Worm (Caenorhabditis elegans): ENCODE results near the gene mab-10.

mab-10 gene

ce11 chrII:10525134-10525533, 2.8 kb upstream of the mab-10 start:
- TF ChIP-seq rnt-1 (tag; optimal IDR thresholded peaks at IDR 0.05) (no peak), efl-1 (optimal IDR thresholded peaks at IDR 0.05) (peak in 1 of 2 experiments; percentile 10), efl-1 (GFP tag; optimal IDR thresholded peaks at IDR 0.05 in 1 of 2) (peak in 1 of 2 experiments; percentile 88), nhr-90 (tag; optimal IDR thresholded peaks at IDR 0.05; ENCODE audit: poor library complexity) (peak; percentile 3), ets-5 (GFP tag; IDR thresholded peaks at IDR 0.05) (no peak), snu-23 (GFP tag; optimal IDR thresholded peaks at IDR 0.05) (peak; percentile 61), elt-3 (tag; optimal IDR thresholded peaks at IDR 0.05) (peak in 3 of 6 experiments; percentile 18 to 49 (median 36)), lin-14 (GFP tag; optimal IDR thresholded peaks at IDR 0.05) (peak; percentile 76), fkh-10 (GFP tag; optimal IDR thresholded peaks at IDR 0.05) (no peak), lin-35 (GFP tag; optimal IDR thresholded peaks at IDR 0.05) (peak in 1 of 2 experiments; percentile 21), nhr-20 (tag; optimal IDR thresholded peaks at IDR 0.05) (peak; percentile 51), skn-1 (tag; optimal IDR thresholded peaks at IDR 0.05) (peak; percentile 6), nhr-85 (tag) (peak; percentile 87), mep-1 (tag; optimal IDR thresholded peaks at IDR 0.05) (peak; percentile 43), blmp-1 (tag; optimal IDR thresholded peaks at IDR 0.05) (peak; percentile 60)

ce11 chrII:10529218-10529751, 1.4 kb downstream of the mab-10 start:
- TF ChIP-seq hpl-2 (GFP tag; optimal IDR thresholded peaks at IDR 0.05) (no peak), blmp-1 (tag; optimal IDR thresholded peaks at IDR 0.05) (peak; percentile 31), fkh-4 (tag; optimal IDR thresholded peaks at IDR 0.05; ENCODE audit: borderline replicate concordance) (no peak), lin-14 (GFP tag; optimal IDR thresholded peaks at IDR 0.05) (peak; percentile 12)

ce11 chrII:10530907-10531306, 3.0 kb downstream of the mab-10 start:
- TF ChIP-seq efl-1 (optimal IDR thresholded peaks at IDR 0.05) (no peak), efl-1 (GFP tag; optimal IDR thresholded peaks at IDR 0.05 in 1 of 2) (no peak), hlh-4 (tag; optimal IDR thresholded peaks at IDR 0.05) (no peak), mdl-1 (tag; optimal IDR thresholded peaks at IDR 0.05) (no peak), ztf-11 (tag; optimal IDR thresholded peaks at IDR 0.05) (no peak), nhr-76 (tag; optimal IDR thresholded peaks at IDR 0.05) (no peak), elt-2 (tag; optimal IDR thresholded peaks at IDR 0.05) (no peak), pax-3 (tag; optimal IDR thresholded peaks at IDR 0.05) (no peak), zip-4 (GFP tag; optimal IDR thresholded peaks at IDR 0.05) (no peak), lir-3 (tag; optimal IDR thresholded peaks at IDR 0.05; ENCODE audit: poor library complexity) (no peak), unc-130 (tag; optimal IDR thresholded peaks at IDR 0.05) (no peak), nhr-47 (tag; optimal IDR thresholded peaks at IDR 0.05) (no peak), hpl-2 (GFP tag; optimal IDR thresholded peaks at IDR 0.05) (no peak), lin-13 (GFP tag; optimal IDR thresholded peaks at IDR 0.05) (no peak), jun-1 (tag; optimal IDR thresholded peaks at IDR 0.05) (no peak), unc-98 (GFP tag; IDR thresholded peaks at IDR 0.05) (no peak), lsy-2 (tag; optimal IDR thresholded peaks at IDR 0.05) (no peak), C04F5.9 (tag; optimal IDR thresholded peaks at IDR 0.05) (no peak), isw-1 (GFP tag; IDR thresholded peaks at IDR 0.05) (no peak), swsn-7 (tag; optimal IDR thresholded peaks at IDR 0.05) (no peak), ceh-90 (tag; optimal IDR thresholded peaks at IDR 0.05) (no peak)

ce11 chrII:10531604-10532003, 3.7 kb downstream of the mab-10 start:
- TF ChIP-seq ceh-8 (GFP tag; optimal IDR thresholded peaks at IDR 0.05): no peak

Measured in whole organism, L1 larva.